Worm (Caenorhabditis elegans): ENCODE data around the gene C29E4.10.

C29E4.10 gene

ce11 chrIII:7986585-7987171, 49.0 kb downstream of the C29E4.10 start, which contains the start of gene hrpk-2:
TSS of gene hrpk-2 (plus strand) at chrIII:7987121.
- TF ChIP-seq rpc-1 (optimal IDR thresholded peaks at IDR 0.05) (no peak), rpc-1 (tag; optimal IDR thresholded peaks at IDR 0.05) (no peak), B0035.1 (tag; optimal IDR thresholded peaks at IDR 0.05) (no peak), rcor-1 (GFP tag; IDR thresholded peaks at IDR 0.05) (no peak), xnd-1 (tag; optimal IDR thresholded peaks at IDR 0.05) (peak; percentile 27), snpc-3.4 (tag; optimal IDR thresholded peaks at IDR 0.05) (peak; percentile 28), lsl-1 (GFP tag; optimal IDR thresholded peaks at IDR 0.05) (peak; percentile 81), snpc-1.1 (tag; optimal IDR thresholded peaks at IDR 0.05; ENCODE audit: insufficient read depth) (no peak), dpl-1 (GFP tag; optimal IDR thresholded peaks at IDR 0.05) (no peak), ceh-40 (GFP tag; IDR thresholded peaks at IDR 0.05) (no peak), F33H1.4 (GFP tag; IDR thresholded peaks at IDR 0.05) (peak; percentile 73), nhr-27 (tag; optimal IDR thresholded peaks at IDR 0.05) (no peak), lin-54 (GFP tag; optimal IDR thresholded peaks at IDR 0.05) (no peak), B0019.2 (GFP tag; conservative IDR thresholded peaks at IDR 0.05) (peak; percentile 19; the same call in 1 of the 2 replicates), Y53F4B.3 (GFP tag; IDR thresholded peaks at IDR 0.05) (no peak), ceh-100 (GFP tag; IDR thresholded peaks at IDR 0.05) (no peak), bed-2 (GFP tag; IDR thresholded peaks at IDR 0.05) (no peak), madf-6 (GFP tag; IDR thresholded peaks at IDR 0.05) (peak; percentile 65; the same call in 1 of the 2 replicates), bed-1 (GFP tag; IDR thresholded peaks at IDR 0.05) (no peak)
